Fruit fly (Drosophila melanogaster): ENCODE results near the gene PIG-U.

DNA sequence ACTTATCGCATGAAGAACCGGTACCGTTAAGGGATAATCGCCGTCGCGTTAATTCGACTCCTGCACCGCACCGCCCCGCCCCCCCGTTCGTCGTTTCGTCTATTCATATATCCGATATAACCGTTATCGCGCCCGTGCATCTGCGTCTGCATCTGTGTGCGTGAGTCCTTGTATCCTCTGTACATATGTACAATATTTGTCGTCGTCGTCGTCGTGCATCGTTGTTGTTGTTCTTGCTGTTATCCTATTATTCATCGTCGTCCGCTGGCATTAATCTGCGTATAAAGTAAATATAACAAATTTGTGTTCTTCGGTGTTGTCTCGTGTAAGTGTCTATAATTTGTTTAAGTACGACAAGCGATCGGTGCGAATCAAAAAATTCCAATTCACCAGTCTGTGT is 29.7 kb downstream of the PIG-U start:
- TF ChIP-seq Blimp-1 (GFP tag; optimal IDR thresholded peaks at IDR 0.05) (no peak), CG10669 (GFP tag; optimal IDR thresholded peaks at IDR 0.05) (no peak), CG6163 (GFP tag; IDR thresholded peaks at IDR 0.05) (no peak), eg (GFP tag; IDR thresholded peaks at IDR 0.05) (no peak), CG11762 (GFP tag; optimal IDR thresholded peaks at IDR 0.05; ENCODE audit: insufficient read depth) (no peak), CG16779 (tag; optimal IDR thresholded peaks at IDR 0.05) (no peak), CG11294 (GFP tag; IDR thresholded peaks at IDR 0.05) (no peak), Gug (GFP tag; IDR thresholded peaks at IDR 0.05) (no peak), topi (GFP tag; optimal IDR thresholded peaks at IDR 0.05) (no peak), Eip75B (GFP tag; optimal IDR thresholded peaks at IDR 0.05) (no peak), Smox (GFP tag; optimal IDR thresholded peaks at IDR 0.05) (no peak), Hr39 (GFP tag; optimal IDR thresholded peaks at IDR 0.05) (no peak)

Measured in whole organism, prepupa.